Worm (Caenorhabditis elegans): ENCODE measurements around the gene bigr-1.

The bigr-1 gene

ce11 chrII:11205783-11206182, 24.3 kb downstream of the bigr-1 start:
- TF ChIP-seq nhr-232 (tag; optimal IDR thresholded peaks at IDR 0.05) = no peak
- TF ChIP-seq tbx-7 (tag; optimal IDR thresholded peaks at IDR 0.05) = no peak
- no peak for TF ChIP-seq madf-2 (tag; optimal IDR thresholded peaks at IDR 0.05)

- no peak for TF ChIP-seq tbx-2 (tag; optimal IDR thresholded peaks at IDR 0.05)
- TF ChIP-seq T23F11.4 (GFP tag; optimal IDR thresholded peaks at IDR 0.05) = no peak
- no peak for TF ChIP-seq madf-2 (tag; optimal IDR thresholded peaks at IDR 0.05)
- TF ChIP-seq ets-4 (tag; optimal IDR thresholded peaks at IDR 0.05) = peak; percentile 19
Observed at ce11 chrII:11221771-11222355, 40.4 kb downstream of the bigr-1 start, which contains the start of gene plpr-1. Gene plpr-1, plus strand, starts transcription at chrII:11222305.

- TF ChIP-seq ceh-6 (GFP tag; optimal IDR thresholded peaks at IDR 0.05) (no peak), ahr-1 (tag; optimal IDR thresholded peaks at IDR 0.05) (no peak), ceh-18 (tag; optimal IDR thresholded peaks at IDR 0.05) (no peak), lin-11 (tag; optimal IDR thresholded peaks at IDR 0.05) (no peak), ceh-34 (tag; optimal IDR thresholded peaks at IDR 0.05) (no peak), ceh-45 (GFP tag; IDR thresholded peaks at IDR 0.05) (no peak), unc-86 (tag; optimal IDR thresholded peaks at IDR 0.05) (no peak), C38D4.7 (GFP tag; optimal IDR thresholded peaks at IDR 0.05) (no peak), pha-4 (tag; optimal IDR thresholded peaks at IDR 0.05) (no peak), hlh-6 (tag; optimal IDR thresholded peaks at IDR 0.05) (no peak), gmeb-2 (tag; optimal IDR thresholded peaks at IDR 0.05) (no peak), sox-2 (GFP tag; IDR thresholded peaks at IDR 0.05) (no peak), elt-2 (tag; optimal IDR thresholded peaks at IDR 0.05) (no peak), K09A11.1 (tag; optimal IDR thresholded peaks at IDR 0.05; ENCODE audit: insufficient read depth) (no peak), unc-55 (GFP tag; optimal IDR thresholded peaks at IDR 0.05) (no peak), dve-1 (tag; optimal IDR thresholded peaks at IDR 0.05) (peak; percentile 17), nfya-1 (tag; optimal IDR thresholded peaks at IDR 0.05) (peak; percentile 50), ama-1 (optimal IDR thresholded peaks at IDR 0.05) (peak; percentile 88), ztf-16 (tag; optimal IDR thresholded peaks at IDR 0.05) (no peak)
Observed at ce11 chrII:11224045-11224481, 42.6 kb downstream of the bigr-1 start.

- TF ChIP-seq ceh-9 (tag; optimal IDR thresholded peaks at IDR 0.05) = no peak
- TF ChIP-seq zip-5 (tag; optimal IDR thresholded peaks at IDR 0.05) = no peak
- TF ChIP-seq hlh-6 (tag; optimal IDR thresholded peaks at IDR 0.05) = no peak
- no peak for TF ChIP-seq hlh-15 (tag; optimal IDR thresholded peaks at IDR 0.05)
- no peak for TF ChIP-seq ttx-3 (tag; optimal IDR thresholded peaks at IDR 0.05)
- no peak for TF ChIP-seq ceh-45 (GFP tag; IDR thresholded peaks at IDR 0.05)
- TF ChIP-seq npax-4 (tag; optimal IDR thresholded peaks at IDR 0.05) = no peak
- TF ChIP-seq pha-2 (tag; optimal IDR thresholded peaks at IDR 0.05) = no peak
- no peak for TF ChIP-seq unc-55 (GFP tag; optimal IDR thresholded peaks at IDR 0.05)
- no peak for TF ChIP-seq pros-1 (tag; optimal IDR thresholded peaks at IDR 0.05)
- no peak for TF ChIP-seq ceh-34 (tag; optimal IDR thresholded peaks at IDR 0.05)
- TF ChIP-seq tbx-7 (tag; optimal IDR thresholded peaks at IDR 0.05) = no peak
- TF ChIP-seq elt-4 (tag; optimal IDR thresholded peaks at IDR 0.05) = no peak
Observed at ce11 chrII:11226379-11226778, 44.9 kb downstream of the bigr-1 start, which contains the start of gene T06D8.2. Gene T06D8.2, plus strand, starts transcription at chrII:11226679.
